Fruit fly (Drosophila melanogaster): ENCODE measurements around the gene Pfdn1.
A peak's percentile ranks its signal among the peaks of the same experiment; 100 is the strongest.

Pfdn1 gene

DNA sequence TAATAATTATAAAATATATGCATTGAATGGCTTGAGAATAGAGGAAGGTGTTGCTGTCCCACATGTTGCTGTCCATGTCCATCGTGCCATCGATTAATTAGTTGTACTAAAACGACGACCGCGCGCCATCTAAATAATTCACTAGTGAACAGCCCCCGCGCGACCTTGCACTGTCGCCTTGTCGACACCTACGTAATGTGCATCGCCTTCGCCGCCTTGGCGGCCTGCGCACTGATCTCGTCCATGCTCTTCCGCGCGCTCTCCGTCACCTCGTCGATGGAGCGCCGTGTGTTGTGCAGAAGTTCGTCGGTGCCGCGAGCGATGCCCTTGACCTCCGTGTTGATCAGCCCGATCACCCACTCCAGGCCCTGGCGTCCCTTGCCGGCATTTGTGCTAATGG is 22.0 kb upstream of the Pfdn1 start:
- no peak for TF ChIP-seq Hnf4 (GFP tag; optimal IDR thresholded peaks at IDR 0.05)
- no peak for TF ChIP-seq ey (GFP tag; optimal IDR thresholded peaks at IDR 0.05)

DNA sequence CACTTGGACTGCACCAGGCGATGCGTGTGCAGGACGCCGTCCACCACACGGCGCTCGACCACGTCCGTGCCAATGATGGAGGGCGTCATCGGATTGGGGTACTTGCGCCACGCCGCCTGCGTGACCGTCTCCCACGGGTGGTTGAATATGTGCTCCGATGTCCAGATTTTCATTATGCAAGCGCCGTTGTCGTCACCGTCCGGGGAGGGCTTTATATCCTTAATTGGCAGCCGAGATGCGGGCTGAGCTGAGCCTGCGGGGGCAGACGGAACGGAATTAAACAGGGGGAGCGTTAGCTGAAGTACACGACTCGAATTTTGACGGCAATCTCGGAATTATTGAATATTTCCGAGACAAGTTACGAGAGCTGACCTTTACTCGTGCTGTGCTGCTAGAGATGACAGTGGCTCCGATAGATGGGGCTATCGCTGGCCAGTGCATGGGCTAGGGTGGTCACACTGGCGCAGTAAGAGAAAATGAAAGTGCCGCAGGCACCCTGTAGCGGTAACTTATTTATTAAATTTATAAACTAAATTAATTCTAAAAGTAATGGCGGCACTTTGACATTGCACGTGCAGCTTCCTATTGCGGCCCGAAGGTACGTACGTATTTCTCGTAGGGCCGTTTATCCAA is 21.2 kb upstream of the Pfdn1 start, which contains the start of gene IPIP:
TSS of gene IPIP (plus strand) at position 475 of the 633 bp plus-strand sequence.
- TF ChIP-seq CG9705 (GFP tag; optimal IDR thresholded peaks at IDR 0.05) (peak; percentile 17), foxo (GFP tag; optimal IDR thresholded peaks at IDR 0.05) (peak in 1 of 2 experiments; percentile 36), HLH106 (tag; optimal IDR thresholded peaks at IDR 0.05) (peak; percentile 33), sv (GFP tag; optimal IDR thresholded peaks at IDR 0.05) (no peak), Dif (GFP tag; optimal IDR thresholded peaks at IDR 0.05; ENCODE audit: partially characterized antibody) (peak; percentile 2), fru (GFP tag; optimal IDR thresholded peaks at IDR 0.05) (peak; percentile 65), OdsH (GFP tag; optimal IDR thresholded peaks at IDR 0.05) (peak; percentile 5), br (GFP tag; optimal IDR thresholded peaks at IDR 0.05) (peak; percentile 39), Mio (GFP tag; optimal IDR thresholded peaks at IDR 0.05) (no peak), ey (GFP tag; optimal IDR thresholded peaks at IDR 0.05) (peak; percentile 9), lola (GFP tag; optimal IDR thresholded peaks at IDR 0.05) (no peak), Rel (GFP tag; optimal IDR thresholded peaks at IDR 0.05) (no peak), Rel (tag; optimal IDR thresholded peaks at IDR 0.05) (peak; percentile 47), h (GFP tag; optimal IDR thresholded peaks at IDR 0.05) (peak; percentile 69), Abd-B (GFP tag; optimal IDR thresholded peaks at IDR 0.05) (no peak), Sp1 (GFP tag; optimal IDR thresholded peaks at IDR 0.05) (peak; percentile 30), GATAd (GFP tag; optimal IDR thresholded peaks at IDR 0.05) (no peak), rgr (GFP tag; optimal IDR thresholded peaks at IDR 0.05) (peak; percentile 60), Jra (GFP tag; optimal IDR thresholded peaks at IDR 0.05) (no peak), Hr83 (GFP tag; optimal IDR thresholded peaks at IDR 0.05; ENCODE audit: poor library complexity, severe bottlenecking) (peak; percentile 94), woc (GFP tag; optimal IDR thresholded peaks at IDR 0.05) (no peak)

DNA sequence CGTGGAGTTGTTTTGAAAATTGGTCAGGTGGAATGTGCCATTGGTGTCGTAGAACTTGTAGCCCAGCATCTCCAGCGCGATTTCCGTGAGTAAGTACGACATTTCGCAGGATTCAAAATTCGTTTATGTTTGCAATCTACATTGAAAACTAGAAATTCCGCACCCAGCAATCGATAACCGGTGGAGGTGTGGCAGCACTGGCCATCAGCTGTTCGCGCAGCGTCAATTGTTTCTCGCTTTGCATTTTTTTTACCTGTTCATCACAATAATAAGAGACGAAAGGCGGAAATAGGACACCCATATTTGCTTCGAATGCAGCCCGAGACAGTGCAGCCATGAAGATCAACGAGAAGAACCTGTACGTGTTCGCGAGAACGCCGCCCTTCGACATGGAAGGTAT is 20.3 kb upstream of the Pfdn1 start, which contains the start of the genes CG34179 and slmo:
TSS of gene CG34179 (minus strand) at position 165 of the 400 bp plus-strand sequence.
TSS of gene slmo (minus strand) at position 165 of the 400 bp plus-strand sequence.
- TF ChIP-seq lola (GFP tag; optimal IDR thresholded peaks at IDR 0.05) (no peak), Myc (optimal IDR thresholded peaks at IDR 0.05) (no peak), h (GFP tag; optimal IDR thresholded peaks at IDR 0.05) (no peak), Hnf4 (GFP tag; optimal IDR thresholded peaks at IDR 0.05) (no peak), Abd-B (GFP tag; optimal IDR thresholded peaks at IDR 0.05) (no peak), CrebA (GFP tag; optimal IDR thresholded peaks at IDR 0.05; ENCODE audit: borderline replicate concordance) (no peak), Sp1 (GFP tag; optimal IDR thresholded peaks at IDR 0.05) (no peak), pan (optimal IDR thresholded peaks at IDR 0.05) (no peak), brk (GFP tag; optimal IDR thresholded peaks at IDR 0.05) (no peak), sv (GFP tag; optimal IDR thresholded peaks at IDR 0.05) (no peak), fru (GFP tag; optimal IDR thresholded peaks at IDR 0.05) (no peak), sage (GFP tag; optimal IDR thresholded peaks at IDR 0.05) (no peak), jim (GFP tag; optimal IDR thresholded peaks at IDR 0.05) (no peak), rgr (GFP tag; optimal IDR thresholded peaks at IDR 0.05) (no peak), woc (GFP tag; optimal IDR thresholded peaks at IDR 0.05) (no peak)

DNA sequence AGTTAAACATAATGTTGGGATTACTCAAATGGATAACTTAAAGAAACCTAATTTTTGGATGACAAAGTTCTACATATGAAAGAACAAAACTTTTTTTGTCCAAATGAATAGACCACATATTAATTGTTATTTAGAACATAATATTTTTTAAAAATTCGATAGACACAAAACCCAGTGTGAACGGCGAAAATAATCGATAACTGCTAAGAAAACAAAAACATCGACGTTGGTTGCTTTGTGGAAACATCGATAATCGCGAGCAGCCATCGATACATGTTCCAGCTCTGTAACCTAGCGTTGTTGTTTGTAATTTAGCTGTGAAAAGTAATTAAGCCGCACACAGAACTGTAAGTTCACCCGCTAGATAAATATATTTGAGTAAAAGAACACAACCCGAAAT is 18.3 kb upstream of the Pfdn1 start, which contains the start of gene CG9135:
TSS of gene CG9135 (plus strand) at position 226 of the 400 bp plus-strand sequence.
- TF ChIP-seq Jra (GFP tag; optimal IDR thresholded peaks at IDR 0.05) (peak; percentile 29), sv (GFP tag; optimal IDR thresholded peaks at IDR 0.05) (no peak), Hr83 (GFP tag; optimal IDR thresholded peaks at IDR 0.05; ENCODE audit: poor library complexity, severe bottlenecking) (peak; percentile 46), N (GFP tag; optimal IDR thresholded peaks at IDR 0.05) (no peak), Rel (GFP tag; optimal IDR thresholded peaks at IDR 0.05) (no peak), Rel (tag; optimal IDR thresholded peaks at IDR 0.05) (no peak), h (GFP tag; optimal IDR thresholded peaks at IDR 0.05) (no peak), GATAd (GFP tag; optimal IDR thresholded peaks at IDR 0.05) (no peak), foxo (GFP tag; optimal IDR thresholded peaks at IDR 0.05) (no peak), HLH106 (tag; optimal IDR thresholded peaks at IDR 0.05) (peak; percentile 9)

DNA sequence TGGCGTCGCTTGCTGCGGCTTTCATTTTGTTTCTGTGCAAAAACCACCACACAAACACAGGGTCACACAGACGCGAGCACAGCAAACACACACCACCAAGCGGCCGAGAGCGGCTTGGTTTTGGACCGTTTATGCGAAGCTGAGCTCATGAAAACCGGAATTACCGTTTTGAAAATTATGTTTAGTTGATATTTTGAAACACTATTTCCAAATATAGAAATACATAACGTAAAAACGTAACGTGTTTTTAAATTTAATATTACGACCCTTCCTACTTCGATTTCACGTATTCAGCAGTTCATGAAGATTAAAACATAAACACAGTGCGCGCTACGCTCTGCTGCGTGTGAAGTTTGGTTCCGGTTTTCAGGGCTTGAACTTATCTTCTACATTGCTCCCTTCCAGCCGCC is 17.7 kb upstream of the Pfdn1 start:
- TF ChIP-seq dmrt93B (GFP tag; optimal IDR thresholded peaks at IDR 0.05) (peak; percentile 75), dsf (GFP tag; optimal IDR thresholded peaks at IDR 0.05; ENCODE audit: borderline replicate concordance) (peak; percentile 76), sv (GFP tag; optimal IDR thresholded peaks at IDR 0.05) (peak; percentile 97), br (GFP tag; optimal IDR thresholded peaks at IDR 0.05) (peak; percentile 97), rgr (GFP tag; optimal IDR thresholded peaks at IDR 0.05) (peak; percentile 98), HLH106 (tag; optimal IDR thresholded peaks at IDR 0.05) (peak; percentile 94), jim (GFP tag; optimal IDR thresholded peaks at IDR 0.05) (no peak), lola (GFP tag; optimal IDR thresholded peaks at IDR 0.05) (no peak), CrebA (GFP tag; optimal IDR thresholded peaks at IDR 0.05; ENCODE audit: borderline replicate concordance) (no peak), Jra (GFP tag; optimal IDR thresholded peaks at IDR 0.05) (peak; percentile 64), Myc (optimal IDR thresholded peaks at IDR 0.05) (no peak), fru (GFP tag; optimal IDR thresholded peaks at IDR 0.05) (peak; percentile 98), Dfd (GFP tag; optimal IDR thresholded peaks at IDR 0.05) (no peak), usp (GFP tag; optimal IDR thresholded peaks at IDR 0.05) (no peak), Dif (GFP tag; optimal IDR thresholded peaks at IDR 0.05; ENCODE audit: partially characterized antibody) (no peak), psq (GFP tag; optimal IDR thresholded peaks at IDR 0.05) (peak; percentile 90), Vsx2 (GFP tag; optimal IDR thresholded peaks at IDR 0.05; ENCODE audit: partially characterized antibody) (no peak), woc (GFP tag; optimal IDR thresholded peaks at IDR 0.05) (peak; percentile 93), Abd-B (GFP tag; optimal IDR thresholded peaks at IDR 0.05) (no peak), Hr78 (GFP tag; optimal IDR thresholded peaks at IDR 0.05) (no peak), Rel (GFP tag; optimal IDR thresholded peaks at IDR 0.05) (peak; percentile 87), Rel (tag; optimal IDR thresholded peaks at IDR 0.05) (peak; percentile 88), foxo (GFP tag; optimal IDR thresholded peaks at IDR 0.05) (peak; percentile 92 to 95), h (GFP tag; optimal IDR thresholded peaks at IDR 0.05) (peak; percentile 98), tai (GFP tag; optimal IDR thresholded peaks at IDR 0.05) (no peak)
